Fruit fly (Drosophila melanogaster): Measurements from ENCODE around the gene Usp2.

- TF ChIP-seq bab1 (GFP tag; optimal IDR thresholded peaks at IDR 0.05) (no peak), Mnt (GFP tag; optimal IDR thresholded peaks at IDR 0.05) (no peak), CG1620 (GFP tag; optimal IDR thresholded peaks at IDR 0.05) (no peak), CG14711 (tag; optimal IDR thresholded peaks at IDR 0.05) (no peak), CG5204 (GFP tag; optimal IDR thresholded peaks at IDR 0.05) (no peak), CG11617 (GFP tag; optimal IDR thresholded peaks at IDR 0.05) (no peak), Clk (GFP tag; optimal IDR thresholded peaks at IDR 0.05) (no peak), CG12768 (GFP tag; optimal IDR thresholded peaks at IDR 0.05) (no peak), CG7101 (tag; optimal IDR thresholded peaks at IDR 0.05) (no peak), Hr96 (GFP tag; optimal IDR thresholded peaks at IDR 0.05) (no peak)
Measured at dm6 chrX:22499557-22499956, 44.0 kb downstream of the Usp2 start.
